Fruit fly (Drosophila melanogaster) whole organism, wandering third instar larva: ENCODE data around the gene grnd.
A peak's percentile ranks its signal among the peaks of the same experiment; 100 is the strongest.

Experiments
- Abd-B ChIP-seq: fragments of >200 bp; optimal IDR thresholded peaks from 2 replicates; lab custom pipeline; 2017; ENCODE audit warnings: missing biosample characterization, missing genetic modification characterization
- CG32264 ChIP-seq: fragments of 200-800 bp; sonication (Bioruptor generic); optimal IDR thresholded peaks from 2 replicates; lab custom pipeline; 2016; ENCODE audit warnings: missing biosample characterization, missing genetic modification characterization
- CG9705 ChIP-seq: fragments of 200-800 bp; sonication (Bioruptor generic); optimal IDR thresholded peaks from 2 replicates; lab custom pipeline; 2018; ENCODE audit warnings: missing biosample characterization, mild to moderate bottlenecking, missing genetic modification characterization
- CrebA ChIP-seq: fragments of 200-800 bp; sonication (Bioruptor generic); optimal IDR thresholded peaks from 2 replicates; lab custom pipeline; 2016; ENCODE audit warnings: missing biosample characterization, mild to moderate bottlenecking, missing genetic modification characterization, borderline replicate concordance
- Dfd ChIP-seq: fragments of >200 bp; optimal IDR thresholded peaks from 2 replicates; lab custom pipeline; 2017; ENCODE audit warnings: missing biosample characterization, missing genetic modification characterization
- Dif ChIP-seq: fragments of 200-275, 200-300 bp; sonication (Bioruptor generic); optimal IDR thresholded peaks from 2 replicates; lab custom pipeline; 2018; ENCODE audit warnings: missing biosample characterization, missing genetic modification characterization; ENCODE audit not compliant: partially characterized antibody
- GATAd ChIP-seq: sonication (Bioruptor generic); optimal IDR thresholded peaks from 2 replicates; lab custom pipeline; 2016; ENCODE audit warnings: missing biosample characterization, missing genetic modification characterization
- HLH106 ChIP-seq: fragments of 200-800 bp; optimal IDR thresholded peaks from 3 replicates; lab custom pipeline; 2019; ENCODE audit warnings: missing biosample characterization, mild to moderate bottlenecking, missing genetic modification characterization, moderate library complexity
- Hnf4 ChIP-seq: fragments of 200-800 bp; sonication (Bioruptor generic); optimal IDR thresholded peaks from 2 replicates; lab custom pipeline; 2016; ENCODE audit warnings: missing biosample characterization, mild to moderate bottlenecking, missing genetic modification characterization
- Hr78 ChIP-seq: fragments of >200 bp; optimal IDR thresholded peaks from 2 replicates; lab custom pipeline; 2017; ENCODE audit warnings: missing biosample characterization, missing genetic modification characterization
- Hr83 ChIP-seq: fragments of 200-300 bp; sonication (Bioruptor generic); optimal IDR thresholded peaks from 2 replicates; lab custom pipeline; 2016; ENCODE audit warnings: missing biosample characterization, mild to moderate bottlenecking, missing genetic modification characterization, moderate library complexity; ENCODE audit not compliant: poor library complexity, severe bottlenecking
- Jra ChIP-seq: sonication (Bioruptor generic); optimal IDR thresholded peaks from 2 replicates; lab custom pipeline; 2016; ENCODE audit warnings: missing biosample characterization, missing genetic modification characterization
- Mio ChIP-seq: sonication (Bioruptor generic); optimal IDR thresholded peaks from 2 replicates; lab custom pipeline; 2016; ENCODE audit warnings: missing biosample characterization, missing genetic modification characterization
- Myc ChIP-seq: fragments of >200 bp; optimal IDR thresholded peaks from 2 replicates; lab custom pipeline; 2017
- N ChIP-seq: fragments of >200 bp; optimal IDR thresholded peaks from 2 replicates; lab custom pipeline; 2018; ENCODE audit warnings: missing biosample characterization, missing external identifiers, missing genetic modification characterization
- OdsH ChIP-seq: fragments of 200-800 bp; sonication (Bioruptor generic); optimal IDR thresholded peaks from 2 replicates; lab custom pipeline; 2016; ENCODE audit warnings: missing biosample characterization, mild to moderate bottlenecking, missing genetic modification characterization
- Rel ChIP-seq, 2 experiments: fragments of 200-800 bp; sonication (Bioruptor generic) in 1 of 2; optimal IDR thresholded peaks; 2 replicates in 1 of 2; 3 replicates in 1 of 2; lab custom pipeline; 2016 to 2019; ENCODE audit warnings: mild to moderate bottlenecking in 2 of 2, missing biosample characterization in 2 of 2, missing genetic modification characterization in 2 of 2, moderate library complexity in 1 of 2
- Sp1 ChIP-seq: fragments of 200-800 bp; sonication (Bioruptor generic); optimal IDR thresholded peaks from 3 replicates; lab custom pipeline; 2019; ENCODE audit warnings: missing biosample characterization, mild to moderate bottlenecking, missing genetic modification characterization, moderate library complexity
- Vsx2 ChIP-seq: fragments of 200-300, 225-300 bp; sonication (Bioruptor generic); optimal IDR thresholded peaks from 2 replicates; lab custom pipeline; 2018; ENCODE audit warnings: missing biosample characterization, missing genetic modification characterization; ENCODE audit not compliant: partially characterized antibody
- br ChIP-seq: fragments of 200-800 bp; sonication (Bioruptor generic); optimal IDR thresholded peaks from 2 replicates; lab custom pipeline; 2016; ENCODE audit warnings: missing biosample characterization, missing genetic modification characterization
- brk ChIP-seq: fragments of 200-800 bp; sonication (Bioruptor generic); optimal IDR thresholded peaks from 2 replicates; lab custom pipeline; 2016; ENCODE audit warnings: missing biosample characterization, mild to moderate bottlenecking, missing genetic modification characterization
- dl ChIP-seq, 2 experiments: fragments of 175-275, 200-275 bp in 1 of 2; fragments of 200-275 bp in 1 of 2; sonication (Bioruptor generic); optimal IDR thresholded peaks; lab custom pipeline; 2018; ENCODE audit warnings: mild to moderate bottlenecking in 2 of 2, missing biosample characterization in 2 of 2, missing genetic modification characterization in 2 of 2, moderate library complexity in 2 of 2; ENCODE audit not compliant: partially characterized antibody in 2 of 2, insufficient read depth in 1 of 2
- dmrt93B ChIP-seq: fragments of 200-800 bp; sonication (Bioruptor generic); optimal IDR thresholded peaks from 2 replicates; lab custom pipeline; 2018; ENCODE audit warnings: missing biosample characterization, mild to moderate bottlenecking, missing genetic modification characterization
- dsf ChIP-seq: sonication (Bioruptor generic); optimal IDR thresholded peaks from 2 replicates; lab custom pipeline; 2016; ENCODE audit warnings: missing biosample characterization, missing genetic modification characterization, borderline replicate concordance
- ey ChIP-seq: fragments of 200-800 bp; sonication (Bioruptor generic); optimal IDR thresholded peaks from 2 replicates; lab custom pipeline; 2016; ENCODE audit warnings: missing biosample characterization, missing genetic modification characterization
- foxo ChIP-seq, 2 experiments: fragments of 200-800 bp; sonication (Bioruptor generic); optimal IDR thresholded peaks; 2 replicates in 1 of 2; 3 replicates in 1 of 2; lab custom pipeline; 2016 to 2017; ENCODE audit warnings: missing biosample characterization in 2 of 2, missing genetic modification characterization in 2 of 2
- fru ChIP-seq: fragments of 200-800 bp; sonication (Bioruptor generic); optimal IDR thresholded peaks from 3 replicates; lab custom pipeline; 2016; ENCODE audit warnings: missing biosample characterization, mild to moderate bottlenecking, missing genetic modification characterization
- h ChIP-seq: fragments of 200-800 bp; sonication (Bioruptor generic); optimal IDR thresholded peaks from 3 replicates; lab custom pipeline; 2016; ENCODE audit warnings: missing biosample characterization, mild to moderate bottlenecking, missing genetic modification characterization
- jim ChIP-seq: fragments of 175-275, 200-325 bp; sonication (Bioruptor generic); optimal IDR thresholded peaks from 2 replicates; lab custom pipeline; 2016; ENCODE audit warnings: missing biosample characterization, mild to moderate bottlenecking, missing genetic modification characterization
- lola ChIP-seq: fragments of >200 bp; optimal IDR thresholded peaks from 2 replicates; lab custom pipeline; 2017; ENCODE audit warnings: missing biosample characterization, missing genetic modification characterization
- pan ChIP-seq: fragments of >200 bp; optimal IDR thresholded peaks from 2 replicates; lab custom pipeline; 2017
- psq ChIP-seq: fragments of 200-800 bp; sonication (Bioruptor generic); optimal IDR thresholded peaks from 3 replicates; lab custom pipeline; 2017; ENCODE audit warnings: missing biosample characterization, mild to moderate bottlenecking, missing genetic modification characterization, moderate library complexity
- rgr ChIP-seq: fragments of 200-800 bp; sonication (Bioruptor generic); optimal IDR thresholded peaks from 3 replicates; lab custom pipeline; 2016; ENCODE audit warnings: missing biosample characterization, mild to moderate bottlenecking, missing genetic modification characterization
- sage ChIP-seq: fragments of 200-800 bp; sonication (Bioruptor generic); optimal IDR thresholded peaks from 2 replicates; lab custom pipeline; 2016; ENCODE audit warnings: missing biosample characterization, mild to moderate bottlenecking, missing genetic modification characterization
- sv ChIP-seq: fragments of 200-800 bp; sonication (Bioruptor generic); optimal IDR thresholded peaks from 3 replicates; lab custom pipeline; 2016; ENCODE audit warnings: missing biosample characterization, missing genetic modification characterization
- tai ChIP-seq: sonication (Bioruptor generic); optimal IDR thresholded peaks from 2 replicates; lab custom pipeline; 2016; ENCODE audit warnings: missing biosample characterization, missing genetic modification characterization
- usp ChIP-seq: fragments of >200 bp; optimal IDR thresholded peaks from 2 replicates; lab custom pipeline; 2017; ENCODE audit warnings: missing biosample characterization, missing genetic modification characterization
- woc ChIP-seq: sonication (Bioruptor generic); optimal IDR thresholded peaks from 2 replicates; lab custom pipeline; 2016; ENCODE audit warnings: missing biosample characterization, mild to moderate bottlenecking, missing genetic modification characterization

grnd gene

dm6 chr2L:18464116-18464530 is 21.1 kb upstream of the grnd start:
- TF ChIP-seq foxo (GFP tag; optimal IDR thresholded peaks at IDR 0.05; lab: Kevin White, UChicago): peak in 1 of 2 experiments; percentile 13
- TF ChIP-seq psq: peak; percentile 92
- peak; percentile 18 for TF ChIP-seq ey
- no peak for TF ChIP-seq Rel (GFP tag; optimal IDR thresholded peaks at IDR 0.05; lab: Kevin White, UChicago)
- TF ChIP-seq Rel (tag; optimal IDR thresholded peaks at IDR 0.05; lab: Kevin White, UChicago): peak; percentile 50
- no peak for TF ChIP-seq Dif
- TF ChIP-seq Hnf4 (GFP tag; lab: Kevin White, UChicago): peak; percentile 47
- no peak for TF ChIP-seq dmrt93B

- peak; percentile 14 for TF ChIP-seq Hnf4 (GFP tag; lab: Kevin White, UChicago)
- no peak for TF ChIP-seq Rel (GFP tag; optimal IDR thresholded peaks at IDR 0.05; lab: Kevin White, UChicago)
- TF ChIP-seq Rel (tag; optimal IDR thresholded peaks at IDR 0.05; lab: Kevin White, UChicago): peak; percentile 19
- peak; percentile 61 for TF ChIP-seq fru (GFP tag; lab: Kevin White, UChicago)
- TF ChIP-seq dmrt93B: no peak
- TF ChIP-seq Myc (lab: Kevin White, UChicago): no peak
- TF ChIP-seq brk (GFP tag; lab: Kevin White, UChicago): peak; percentile 25
- TF ChIP-seq Sp1 (GFP tag; lab: Kevin White, UChicago): peak; percentile 65
- peak; percentile 3 for TF ChIP-seq Vsx2 (GFP tag; lab: Kevin White, UChicago)
- no peak for TF ChIP-seq N (GFP tag; lab: Kevin White, UChicago)
- peak; percentile 27 for TF ChIP-seq CG32264
- TF ChIP-seq Hr83 (GFP tag; lab: Kevin White, UChicago): peak; percentile 14
- no peak for TF ChIP-seq sv (GFP tag; lab: Kevin White, UChicago)
- TF ChIP-seq OdsH (GFP tag; lab: Kevin White, UChicago): peak; percentile 72
- TF ChIP-seq br: peak; percentile 39
- TF ChIP-seq Mio (GFP tag; lab: Kevin White, UChicago): no peak
- no peak for TF ChIP-seq pan (lab: Kevin White, UChicago)
- peak; percentile 79 for TF ChIP-seq psq
- TF ChIP-seq sage (GFP tag; lab: Kevin White, UChicago): peak; percentile 4
- peak; percentile 63 for TF ChIP-seq h
- TF ChIP-seq ey: peak; percentile 45
- no peak for TF ChIP-seq dsf
- TF ChIP-seq tai (GFP tag; lab: Kevin White, UChicago): no peak
- no peak for TF ChIP-seq dl (GFP tag; optimal IDR thresholded peaks at IDR 0.05; lab: Kevin White, UChicago; ENCODE audit: insufficient read depth in 1 of 2, partially characterized antibody in 2 of 2)
- TF ChIP-seq Abd-B (GFP tag; lab: Kevin White, UChicago): no peak
- TF ChIP-seq rgr (GFP tag; lab: Kevin White, UChicago): peak; percentile 39
- TF ChIP-seq Jra (GFP tag; lab: Kevin White, UChicago): no peak
- TF ChIP-seq foxo (GFP tag; optimal IDR thresholded peaks at IDR 0.05; lab: Kevin White, UChicago): peak in 1 of 2 experiments; percentile 76
- TF ChIP-seq jim (GFP tag; lab: Kevin White, UChicago): no peak
- no peak for TF ChIP-seq CG9705 (GFP tag; lab: Kevin White, UChicago)
- no peak for TF ChIP-seq lola (GFP tag; lab: Kevin White, UChicago)
- TF ChIP-seq woc: peak; percentile 23
- peak; percentile 65 for TF ChIP-seq HLH106
- no peak for TF ChIP-seq usp (GFP tag; lab: Kevin White, UChicago)
- no peak for TF ChIP-seq Hr78 (GFP tag; lab: Kevin White, UChicago)
- no peak for TF ChIP-seq CrebA (GFP tag; lab: Kevin White, UChicago)
- no peak for TF ChIP-seq GATAd (GFP tag; lab: Kevin White, UChicago)
- TF ChIP-seq Dif: no peak
- TF ChIP-seq Dfd: peak; percentile 54
These were observed 19.6 kb upstream of the grnd start for dm6 chr2L:18465402-18466201.
